Fruit fly (Drosophila melanogaster) whole organism, adult: ENCODE results near the gene Grip91.

ENCODE experiments used
- CG11617 ChIP-seq: fragments of 200-800 bp; sonication (Bioruptor generic); optimal IDR thresholded peaks from 2 replicates; lab custom pipeline; 2017; ENCODE audit warnings: mild to moderate bottlenecking, missing biosample characterization, missing genetic modification reagents, missing genetic modification characterization
- CG7045 ChIP-seq: fragments of 200-800 bp; sonication (Bioruptor generic); optimal IDR thresholded peaks from 2 replicates; lab custom pipeline; 2017; ENCODE audit warnings: missing biosample characterization, mild to moderate bottlenecking, missing genetic modification characterization
- Clk ChIP-seq: fragments of 200-800 bp; sonication (Bioruptor generic); optimal IDR thresholded peaks from 2 replicates; lab custom pipeline; 2017; ENCODE audit warnings: missing biosample characterization, missing genetic modification characterization
- Crg-1 ChIP-seq: fragments of 200-800 bp; sonication (Bioruptor generic); optimal IDR thresholded peaks from 2 replicates; lab custom pipeline; 2016; ENCODE audit warnings: missing biosample characterization, missing genetic modification characterization
- Mnt ChIP-seq: fragments of 200-800 bp; sonication (Bioruptor generic); optimal IDR thresholded peaks from 2 replicates; lab custom pipeline; 2016; ENCODE audit warnings: missing biosample characterization, mild to moderate bottlenecking, missing genetic modification characterization
- cic ChIP-seq: fragments of 200-800 bp; sonication (Bioruptor generic); optimal IDR thresholded peaks from 2 replicates; lab custom pipeline; 2017; ENCODE audit warnings: missing biosample characterization, mild to moderate bottlenecking, missing genetic modification characterization, moderate library complexity
- cnc ChIP-seq, 2 experiments: fragments of >200 bp; optimal IDR thresholded peaks; 2 replicates each; lab custom pipeline; 2017
- kay ChIP-seq: fragments of 200-800 bp; sonication (Bioruptor generic); peaks from one replicate; lab custom pipeline; 2016; ENCODE audit warnings: missing biosample characterization, missing genetic modification characterization, borderline replicate concordance
- pad ChIP-seq: fragments of 200-800 bp; sonication (Bioruptor generic); optimal IDR thresholded peaks from 3 replicates; lab custom pipeline; 2017; ENCODE audit warnings: missing biosample characterization, missing genetic modification characterization, mild to moderate bottlenecking, moderate library complexity, missing genetic modification reagents
- tj ChIP-seq: fragments of 200-800 bp; sonication (Bioruptor generic); optimal IDR thresholded peaks from 3 replicates; lab custom pipeline; 2017; ENCODE audit warnings: missing biosample characterization, mild to moderate bottlenecking, missing genetic modification characterization, moderate library complexity
- toe ChIP-seq: fragments of 200-800 bp; sonication (Bioruptor generic); optimal IDR thresholded peaks from 2 replicates; lab custom pipeline; 2016; ENCODE audit warnings: missing biosample characterization, missing genetic modification characterization

DNA sequence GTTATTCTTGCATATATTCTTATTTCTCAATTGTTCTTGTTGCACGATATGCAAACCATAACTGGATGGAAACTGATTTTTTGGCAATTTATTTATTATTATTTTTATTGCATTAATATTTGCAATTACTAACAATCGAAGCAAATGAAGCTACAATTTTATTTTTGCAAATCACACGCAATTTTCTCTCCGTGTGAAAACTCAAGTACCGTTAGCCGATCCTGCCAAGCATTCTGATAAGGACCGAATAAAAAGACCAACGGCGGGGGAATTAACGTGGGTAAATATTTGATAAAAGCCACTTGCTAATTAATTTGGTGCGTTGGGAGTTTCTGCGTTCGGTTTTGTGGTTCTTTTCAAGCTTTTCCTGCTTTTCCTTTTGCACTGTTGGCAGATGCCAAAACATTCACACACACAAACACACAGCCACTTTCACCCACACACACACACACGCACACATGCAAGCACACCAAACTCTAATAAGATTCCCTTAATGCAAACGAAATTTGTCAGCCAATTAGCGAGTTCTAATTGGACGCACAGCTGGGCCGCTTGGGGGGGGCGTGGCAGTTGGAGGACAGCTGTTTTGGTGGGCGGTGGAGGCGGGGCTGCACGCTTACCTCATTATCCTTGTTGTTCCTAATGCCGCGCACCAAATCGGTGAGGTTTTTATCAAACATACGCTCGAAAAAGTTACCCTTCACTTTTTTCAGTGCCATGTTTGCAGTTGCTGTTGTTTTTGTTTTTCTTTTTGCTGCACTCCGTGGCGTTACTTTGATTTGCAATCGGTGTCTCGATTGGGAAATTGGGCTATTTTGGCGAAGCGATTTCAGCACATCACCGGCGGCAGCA, 8.9 kb downstream of the Grip91 start:
- no peak for TF ChIP-seq Mnt (GFP tag; lab: Kevin White, UChicago)
- TF ChIP-seq Clk (GFP tag; lab: Kevin White, UChicago), result no peak
- peak; percentile 9 for TF ChIP-seq CG11617 (GFP tag; lab: Kevin White, UChicago)
- TF ChIP-seq tj (GFP tag; lab: Kevin White, UChicago), result peak; percentile 70
- no peak for TF ChIP-seq CG7045 (GFP tag; lab: Kevin White, UChicago)
- no peak for TF ChIP-seq Crg-1 (GFP tag; lab: Kevin White, UChicago)
- no peak for TF ChIP-seq toe (GFP tag; lab: Kevin White, UChicago)
- no peak for TF ChIP-seq cnc (optimal IDR thresholded peaks at IDR 0.05; lab: Kevin White, UChicago)
- no peak for TF ChIP-seq pad (GFP tag; lab: Kevin White, UChicago)
- TF ChIP-seq kay, result peak; percentile 84
- TF ChIP-seq cic, result no peak
